Fruit fly (Drosophila melanogaster) Kc167 (cell line): ENCODE measurements around the gene CG42507.

ENCODE experiments used
- Myc ChIP-seq: fragments of >200 bp; optimal IDR thresholded peaks from 2 replicates; lab custom pipeline; 2017; ENCODE audit warnings: missing external identifiers
- Sin3A ChIP-seq: fragments of >200 bp; optimal IDR thresholded peaks from 2 replicates; lab custom pipeline; 2018; ENCODE audit warnings: missing external identifiers
- h ChIP-seq: fragments of >200 bp; optimal IDR thresholded peaks from 3 replicates; lab custom pipeline; 2018; ENCODE audit warnings: missing external identifiers
- insv ChIP-seq: fragments of >200 bp; optimal IDR thresholded peaks from 3 replicates; lab custom pipeline; 2018; ENCODE audit warnings: missing external identifiers
- psq ChIP-seq: fragments of >200 bp; optimal IDR thresholded peaks from 2 replicates; lab custom pipeline; 2017; ENCODE audit warnings: missing external identifiers
- ttk ChIP-seq: sonication (Bioruptor generic); optimal IDR thresholded peaks from 2 replicates; lab custom pipeline; 2017; ENCODE audit warnings: missing external identifiers

The CG42507 gene

dm6 chr3L:14743106-14743692, 14.6 kb downstream of the CG42507 start:
- TF ChIP-seq Sin3A = no peak
- no peak for TF ChIP-seq psq
- no peak for TF ChIP-seq ttk (lab: Kevin White, UChicago)
- TF ChIP-seq Myc (lab: Kevin White, UChicago) = no peak
- TF ChIP-seq h (lab: Kevin White, UChicago) = no peak
- TF ChIP-seq insv (lab: Kevin White, UChicago) = no peak

DNA sequence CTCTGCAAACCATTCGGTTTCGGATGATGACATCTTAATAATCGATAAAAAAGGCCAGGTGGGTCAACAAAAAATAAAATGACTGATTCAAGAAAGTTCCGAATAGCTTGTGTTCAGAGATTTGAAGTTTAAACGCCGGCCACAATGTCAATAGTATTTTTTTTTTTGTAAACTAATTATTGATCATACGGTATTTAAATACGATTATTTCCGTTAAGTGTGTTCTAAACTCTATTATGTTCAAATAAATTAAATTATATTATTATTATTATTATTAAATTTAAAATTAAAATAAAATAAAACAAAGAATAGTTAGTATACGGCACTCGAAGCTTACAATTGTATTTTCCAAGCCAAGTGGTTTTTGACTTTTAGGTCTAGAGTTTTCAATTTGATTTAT, 24.3 kb downstream of the CG42507 start, which contains the start of gene CG13471:
TSS of gene CG13471 (minus strand) at position 101 of the 400 bp plus-strand sequence.
- no peak for TF ChIP-seq h (lab: Kevin White, UChicago)
- no peak for TF ChIP-seq Myc (lab: Kevin White, UChicago)
- TF ChIP-seq psq = no peak
- TF ChIP-seq insv (lab: Kevin White, UChicago) = no peak
- no peak for TF ChIP-seq ttk (lab: Kevin White, UChicago)
- TF ChIP-seq Sin3A = no peak

- TF ChIP-seq psq = no peak
- no peak for TF ChIP-seq Myc (lab: Kevin White, UChicago)
- TF ChIP-seq h (lab: Kevin White, UChicago) = no peak
- TF ChIP-seq insv (lab: Kevin White, UChicago) = no peak
- TF ChIP-seq Sin3A = no peak
- no peak for TF ChIP-seq ttk (lab: Kevin White, UChicago)
Observed at dm6 chr3L:14731790-14732189, 26.0 kb downstream of the CG42507 start.

DNA sequence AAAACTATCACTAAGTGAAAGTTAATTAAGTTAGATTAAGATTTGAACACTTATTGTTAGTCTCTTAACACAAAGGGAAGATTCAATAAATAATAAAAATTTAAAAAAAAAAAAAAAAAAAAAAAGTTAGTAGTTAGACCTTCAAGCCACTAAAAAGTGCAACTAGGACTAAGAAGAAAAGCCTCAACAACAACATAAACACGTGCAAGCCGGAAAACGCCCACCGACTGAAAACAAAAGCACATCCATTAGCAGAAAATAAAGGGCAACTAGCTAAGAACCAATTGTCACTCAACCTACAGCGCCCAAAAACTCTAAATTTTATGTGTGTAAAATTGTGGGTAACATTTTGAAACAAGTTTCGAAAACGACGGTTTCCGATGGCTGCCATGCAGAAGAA, 29.3 kb downstream of the CG42507 start, which contains the start of gene CG13473:
TSS of gene CG13473 (plus strand) at position 301 of the 400 bp plus-strand sequence.
- TF ChIP-seq insv (lab: Kevin White, UChicago) (no peak), psq (no peak), Sin3A (no peak), h (lab: Kevin White, UChicago) (no peak), ttk (lab: Kevin White, UChicago) (no peak)

dm6 chr3L:14712799-14713198, 45.0 kb downstream of the CG42507 start:
- TF ChIP-seq insv (lab: Kevin White, UChicago) (no peak), psq (no peak), h (lab: Kevin White, UChicago) (no peak), ttk (lab: Kevin White, UChicago) (no peak), Myc (lab: Kevin White, UChicago) (no peak), Sin3A (no peak)

- TF ChIP-seq Sin3A = no peak
Observed at dm6 chr3L:14708053-14708452, 49.7 kb downstream of the CG42507 start.

- no peak for TF ChIP-seq h (lab: Kevin White, UChicago)
Observed at dm6 chr3L:14706461-14706880, 51.3 kb downstream of the CG42507 start.

DNA sequence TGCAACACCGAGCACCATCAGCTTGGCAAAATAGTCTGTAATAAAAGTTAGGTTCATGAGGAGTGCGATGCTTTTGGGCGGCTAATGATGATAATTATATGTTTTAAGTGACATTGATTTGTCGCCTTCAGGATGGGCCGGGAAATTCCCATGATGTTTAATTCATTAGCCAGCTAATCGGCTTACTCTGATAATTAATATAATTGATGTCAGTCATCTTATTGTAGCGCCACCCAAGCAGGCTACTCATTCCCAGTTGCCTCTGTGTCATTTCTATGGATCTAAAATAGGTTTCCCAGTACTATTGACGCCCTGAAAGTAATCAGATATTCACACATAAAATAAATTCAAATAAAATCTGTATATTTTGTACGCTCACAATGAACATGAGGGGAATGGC, 52.6 kb downstream of the CG42507 start, which contains the start of gene CG13476:
TSS of gene CG13476 (plus strand) at position 301 of the 400 bp plus-strand sequence.
- TF ChIP-seq ttk (lab: Kevin White, UChicago) (no peak), insv (lab: Kevin White, UChicago) (no peak), Myc (lab: Kevin White, UChicago) (no peak), Sin3A (no peak), h (lab: Kevin White, UChicago) (no peak), psq (no peak)

- TF ChIP-seq h (lab: Kevin White, UChicago) (no peak), Sin3A (no peak), Myc (lab: Kevin White, UChicago) (no peak), ttk (lab: Kevin White, UChicago) (no peak), insv (lab: Kevin White, UChicago) (no peak)
Observed at dm6 chr3L:14701578-14701977, 56.2 kb downstream of the CG42507 start, which contains the start of gene CG17177. CG17177 (minus strand) TSS chr3L:14701678.
